Worm (Caenorhabditis elegans): ENCODE measurements around the gene F35H8.12.

DNA sequence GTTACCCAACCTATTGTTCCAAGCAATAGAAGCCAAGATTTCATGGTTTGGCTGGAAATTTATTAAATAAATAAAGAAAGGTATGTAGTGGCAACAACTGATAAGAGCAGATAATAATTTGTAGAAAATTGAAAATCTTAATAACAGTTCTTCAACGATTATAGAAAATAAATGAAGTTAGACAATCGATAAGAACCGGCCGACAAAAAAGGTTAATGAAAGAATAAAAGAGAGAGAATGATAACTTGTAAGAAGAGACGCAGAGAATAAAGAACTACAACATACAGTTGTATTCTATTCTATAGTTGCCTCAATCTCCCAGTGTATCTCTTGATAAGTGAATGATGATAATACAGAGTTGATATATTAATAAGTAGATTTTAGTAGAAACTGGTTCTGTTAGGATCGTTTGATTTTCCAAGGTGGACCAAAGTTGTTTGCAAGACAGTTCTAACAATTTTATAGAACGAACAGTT lies 35.1 kb downstream of the F35H8.12 start, which contains the start of gene ugt-58:
- TF ChIP-seq ama-1 (optimal IDR thresholded peaks at IDR 0.05) (no peak), ceh-13 (GFP tag; optimal IDR thresholded peaks at IDR 0.05) (no peak), sea-1 (GFP tag; conservative IDR thresholded peaks at IDR 0.05) (no peak), tbx-37 (GFP tag; conservative IDR thresholded peaks at IDR 0.05) (no peak), tra-4 (tag; optimal IDR thresholded peaks at IDR 0.05) (no peak), aly-1 (tag; optimal IDR thresholded peaks at IDR 0.05) (no peak), hmg-4 (GFP tag; optimal IDR thresholded peaks at IDR 0.05) (no peak), F13C5.2 (tag; optimal IDR thresholded peaks at IDR 0.05) (no peak), hmbx-1 (tag; optimal IDR thresholded peaks at IDR 0.05) (no peak), pes-1 (GFP tag; IDR thresholded peaks at IDR 0.05) (no peak)
